Fruit fly (Drosophila melanogaster) whole organism, embryonic: ENCODE data around the gene osp.

Experiments used
- Atf3 ChIP-seq: fragments of 200-800 bp; sonication (Bioruptor generic); optimal IDR thresholded peaks from 3 replicates; lab custom pipeline; 2016; ENCODE audit warnings: missing biosample characterization, missing genetic modification characterization
- CG11723 ChIP-seq: fragments of 200-800 bp; sonication (Bioruptor generic); optimal IDR thresholded peaks from 2 replicates; lab custom pipeline; 2017; ENCODE audit warnings: missing biosample characterization, mild to moderate bottlenecking, missing genetic modification characterization
- CG12391 ChIP-seq: fragments of 200-800 bp; sonication (Bioruptor generic); optimal IDR thresholded peaks from 3 replicates; lab custom pipeline; 2018; ENCODE audit warnings: missing biosample characterization, mild to moderate bottlenecking, missing genetic modification characterization, moderate library complexity
- CG12942 ChIP-seq: fragments of 200-800 bp; sonication (Bioruptor generic); optimal IDR thresholded peaks from 3 replicates; lab custom pipeline; 2016; ENCODE audit warnings: missing biosample characterization, missing genetic modification characterization
- CG17359 ChIP-seq: fragments of 200-800 bp; sonication (Bioruptor generic); optimal IDR thresholded peaks from 3 replicates; lab custom pipeline; 2018; ENCODE audit warnings: missing biosample characterization, mild to moderate bottlenecking, missing genetic modification characterization, moderate library complexity
- CG18262 ChIP-seq: fragments of 200-800 bp; optimal IDR thresholded peaks from 3 replicates; lab custom pipeline; 2019; ENCODE audit warnings: missing biosample characterization, mild to moderate bottlenecking, missing genetic modification characterization, moderate library complexity
- CG2678 ChIP-seq: fragments of 200-800 bp; sonication (Bioruptor generic); optimal IDR thresholded peaks from 3 replicates; lab custom pipeline; 2019; ENCODE audit warnings: missing biosample characterization, mild to moderate bottlenecking, missing genetic modification characterization, moderate library complexity
- CG2712 ChIP-seq: fragments of 200-800 bp; optimal IDR thresholded peaks from 3 replicates; lab custom pipeline; 2019; ENCODE audit warnings: missing biosample characterization, mild to moderate bottlenecking, missing genetic modification characterization, moderate library complexity
- CG30020 ChIP-seq: fragments of 200-800 bp; optimal IDR thresholded peaks from 2 replicates; lab custom pipeline; 2019; ENCODE audit warnings: missing biosample characterization, mild to moderate bottlenecking, missing genetic modification characterization, moderate library complexity
- CG3281 ChIP-seq: fragments of 200-800 bp; sonication (Bioruptor generic); optimal IDR thresholded peaks from 3 replicates; lab custom pipeline; 2017; ENCODE audit warnings: missing biosample characterization, mild to moderate bottlenecking, missing genetic modification characterization
- CG7372 ChIP-seq: fragments of 200-800 bp; sonication (Bioruptor generic); IDR thresholded peaks from 2 replicates; pipeline ENCODE4 v1.3.6; 2022; ENCODE audit warnings: missing biosample characterization, missing genetic modification characterization
- CG7987 ChIP-seq: fragments of 200-800 bp; sonication (Bioruptor generic); optimal IDR thresholded peaks from 2 replicates; lab custom pipeline; 2018; ENCODE audit warnings: missing biosample characterization, mild to moderate bottlenecking, missing genetic modification characterization, moderate library complexity
- CG8281 ChIP-seq: fragments of 200-800 bp; sonication (Bioruptor generic); optimal IDR thresholded peaks from 2 replicates; lab custom pipeline; 2018; ENCODE audit warnings: missing biosample characterization, mild to moderate bottlenecking, missing genetic modification characterization, moderate library complexity
- CG8924 ChIP-seq: fragments of 200-800 bp; optimal IDR thresholded peaks from 3 replicates; lab custom pipeline; 2019; ENCODE audit warnings: missing biosample characterization, mild to moderate bottlenecking, missing genetic modification characterization, moderate library complexity
- CrebB ChIP-seq: fragments of 200-800 bp; sonication (Bioruptor generic); optimal IDR thresholded peaks from 3 replicates; lab custom pipeline; 2018; ENCODE audit warnings: missing biosample characterization, mild to moderate bottlenecking, missing genetic modification characterization
- D19A ChIP-seq: fragments of 200-800 bp; optimal IDR thresholded peaks from 3 replicates; lab custom pipeline; 2019; ENCODE audit warnings: missing biosample characterization, mild to moderate bottlenecking, missing genetic modification characterization, moderate library complexity
- Dip2 ChIP-seq: fragments of 200-800 bp; sonication (Bioruptor generic); IDR thresholded peaks from 2 replicates; pipeline ENCODE4 v1.3.6; 2022; ENCODE audit warnings: missing biosample characterization, missing genetic modification characterization
- Doc3 ChIP-seq: fragments of 200-800 bp; sonication (Bioruptor generic); IDR thresholded peaks from 3 replicates; pipeline ENCODE4 v1.3.6; 2022; ENCODE audit warnings: missing biosample characterization, missing genetic modification characterization; ENCODE audit not compliant: partially characterized antibody
- Drgx ChIP-seq: fragments of 200-800 bp; sonication (Bioruptor generic); IDR thresholded peaks from 2 replicates; pipeline ENCODE4 v1.3.6; 2022; ENCODE audit warnings: missing biosample characterization, missing genetic modification characterization
- Eip74EF ChIP-seq, 2 experiments: fragments of 200-800 bp in 1 of 2; fragments of >200 bp in 1 of 2; sonication (Bioruptor generic) in 1 of 2; optimal IDR thresholded peaks; 2 replicates each; lab custom pipeline; 2017 to 2019; ENCODE audit warnings: missing biosample characterization in 2 of 2, missing genetic modification characterization in 2 of 2, mild to moderate bottlenecking in 1 of 2, moderate library complexity in 1 of 2
- H15 ChIP-seq: fragments of 200-800 bp; sonication (Bioruptor generic); IDR thresholded peaks from 3 replicates; pipeline ENCODE4 v1.3.6; 2022; ENCODE audit warnings: missing biosample characterization, missing genetic modification characterization
- HmgZ ChIP-seq: fragments of 200-800 bp; sonication (Bioruptor generic); optimal IDR thresholded peaks from 2 replicates; lab custom pipeline; 2018; ENCODE audit warnings: missing biosample characterization, mild to moderate bottlenecking, missing genetic modification characterization
- Hmr ChIP-seq: fragments of 200-800 bp; sonication (Bioruptor generic); optimal IDR thresholded peaks from 3 replicates; lab custom pipeline; 2017; ENCODE audit warnings: mild to moderate bottlenecking, missing biosample characterization, missing genetic modification reagents, missing genetic modification characterization
- Hr39 ChIP-seq: fragments of >200 bp; optimal IDR thresholded peaks from 2 replicates; lab custom pipeline; 2017
- Hr78 ChIP-seq, 2 experiments: fragments of 200-800 bp in 1 of 2; fragments of >200 bp in 1 of 2; sonication (Bioruptor generic) in 1 of 2; optimal IDR thresholded peaks; 2 replicates each; lab custom pipeline; 2017 to 2019; ENCODE audit warnings: missing biosample characterization in 2 of 2, missing genetic modification characterization in 2 of 2, mild to moderate bottlenecking in 1 of 2, moderate library complexity in 1 of 2
- Jarid2 ChIP-seq: fragments of 200-800 bp; sonication (Bioruptor generic); optimal IDR thresholded peaks from 3 replicates; lab custom pipeline; 2017; ENCODE audit warnings: mild to moderate bottlenecking, missing biosample characterization, missing genetic modification reagents, missing genetic modification characterization
- MBD-R2 ChIP-seq: fragments of 200-800 bp; sonication (Bioruptor generic); IDR thresholded peaks from 2 replicates; pipeline ENCODE4 v1.3.6; 2022; ENCODE audit warnings: missing biosample characterization, missing genetic modification characterization
- Nf-YA ChIP-seq: fragments of 200-800 bp; sonication (Bioruptor generic); IDR thresholded peaks from 2 replicates; pipeline ENCODE4 v1.3.6; 2022; ENCODE audit warnings: missing biosample characterization, missing genetic modification characterization
- Pdp1 ChIP-seq, 2 experiments: fragments of 200-800 bp; sonication (Bioruptor generic); optimal IDR thresholded peaks; 3 replicates each; lab custom pipeline; 2016; ENCODE audit warnings: missing biosample characterization in 2 of 2, missing genetic modification characterization in 2 of 2, mild to moderate bottlenecking in 1 of 2, moderate library complexity in 1 of 2
- Sox102F ChIP-seq: fragments of 200-800 bp; sonication (Bioruptor generic); optimal IDR thresholded peaks from 2 replicates; lab custom pipeline; 2018; ENCODE audit warnings: missing biosample characterization, mild to moderate bottlenecking, missing genetic modification characterization, moderate library complexity
- Sry-δ ChIP-seq: fragments of 200-800 bp; sonication (Bioruptor generic); optimal IDR thresholded peaks from 2 replicates; lab custom pipeline; 2016; ENCODE audit warnings: missing biosample characterization, missing genetic modification characterization
- TFAM ChIP-seq: fragments of 200-800 bp; sonication (Bioruptor generic); optimal IDR thresholded peaks from 2 replicates; lab custom pipeline; 2017; ENCODE audit warnings: missing biosample characterization, missing genetic modification characterization, inconsistent platforms
- Xrp1 ChIP-seq: fragments of 200-800 bp; sonication (Bioruptor generic); IDR thresholded peaks from 2 replicates; pipeline ENCODE4 v1.3.6; 2022; ENCODE audit warnings: missing biosample characterization, missing genetic modification characterization
- ase ChIP-seq: fragments of 200-800 bp; sonication (Bioruptor generic); IDR thresholded peaks from 3 replicates; pipeline ENCODE4 v1.3.6; 2022; ENCODE audit warnings: missing biosample characterization, missing genetic modification characterization
- ato ChIP-seq: fragments of 200-800 bp; sonication (Bioruptor generic); IDR thresholded peaks from 2 replicates; pipeline ENCODE4 v1.3.6; 2022; ENCODE audit warnings: missing biosample characterization, missing genetic modification characterization; ENCODE audit not compliant: partially characterized antibody
- bab2 ChIP-seq: fragments of 200-800 bp; sonication (Bioruptor generic); optimal IDR thresholded peaks from 2 replicates; lab custom pipeline; 2016; ENCODE audit warnings: missing biosample characterization, missing genetic modification characterization
- bsh ChIP-seq, 2 experiments: fragments of 200-800 bp; sonication (Bioruptor generic); optimal IDR thresholded peaks; 2 replicates each; lab custom pipeline; 2017 to 2018; ENCODE audit warnings: mild to moderate bottlenecking in 2 of 2, missing biosample characterization in 2 of 2, missing genetic modification characterization in 2 of 2, moderate library complexity in 1 of 2
- cad ChIP-seq: fragments of >200 bp; optimal IDR thresholded peaks from 2 replicates; lab custom pipeline; 2017; ENCODE audit warnings: missing biosample characterization, missing genetic modification characterization
- da ChIP-seq: fragments of 200-800 bp; sonication (Bioruptor generic); optimal IDR thresholded peaks from 2 replicates; lab custom pipeline; 2016; ENCODE audit warnings: missing biosample characterization, missing genetic modification characterization
- gem ChIP-seq: fragments of 200-800 bp; sonication (Bioruptor generic); optimal IDR thresholded peaks from 2 replicates; lab custom pipeline; 2019; ENCODE audit warnings: missing biosample characterization, mild to moderate bottlenecking, missing genetic modification characterization, moderate library complexity
- gfzf ChIP-seq: fragments of 200-800 bp; sonication (Bioruptor generic); optimal IDR thresholded peaks from 2 replicates; lab custom pipeline; 2016; ENCODE audit warnings: missing biosample characterization, mild to moderate bottlenecking, missing genetic modification characterization, moderate library complexity
- grau ChIP-seq: fragments of 200-800 bp; optimal IDR thresholded peaks from 3 replicates; lab custom pipeline; 2019; ENCODE audit warnings: missing biosample characterization, mild to moderate bottlenecking, missing genetic modification characterization, moderate library complexity
- jumu ChIP-seq: fragments of 200-800 bp; sonication (Bioruptor generic); optimal IDR thresholded peaks from 3 replicates; lab custom pipeline; 2016; ENCODE audit warnings: missing biosample characterization, missing genetic modification characterization
- kah ChIP-seq: fragments of 200-800 bp; sonication (Bioruptor generic); optimal IDR thresholded peaks from 2 replicates; lab custom pipeline; 2018; ENCODE audit warnings: missing biosample characterization, mild to moderate bottlenecking, missing genetic modification characterization
- lab ChIP-seq: fragments of 200-800 bp; sonication (Bioruptor generic); optimal IDR thresholded peaks from 3 replicates; lab custom pipeline; 2017; ENCODE audit warnings: missing biosample characterization, missing genetic modification characterization, mild to moderate bottlenecking, moderate library complexity, missing genetic modification reagents
- rib ChIP-seq: fragments of 200-800 bp; sonication (Bioruptor generic); IDR thresholded peaks from 2 replicates; pipeline ENCODE4 v1.3.6; 2022; ENCODE audit warnings: missing biosample characterization, missing genetic modification characterization
- ro ChIP-seq: fragments of 200-800 bp; sonication (Bioruptor generic); IDR thresholded peaks from 2 replicates; pipeline ENCODE4 v1.3.6; 2022; ENCODE audit warnings: missing biosample characterization, missing genetic modification characterization
- stc ChIP-seq: fragments of 200-800 bp; sonication (Bioruptor generic); IDR thresholded peaks from 2 replicates; pipeline ENCODE4 v1.3.6; 2022; ENCODE audit warnings: missing biosample characterization, missing genetic modification characterization
- tll ChIP-seq, 2 experiments: fragments of 200-800 bp in 1 of 2; fragments of >200 bp in 1 of 2; sonication (Bioruptor generic) in 1 of 2; optimal IDR thresholded peaks; 2 replicates each; lab custom pipeline; 2017 to 2019; ENCODE audit warnings: missing biosample characterization in 2 of 2, missing genetic modification characterization in 2 of 2, mild to moderate bottlenecking in 1 of 2, moderate library complexity in 1 of 2
- unpg ChIP-seq: fragments of 200-800 bp; sonication (Bioruptor generic); optimal IDR thresholded peaks from 3 replicates; lab custom pipeline; 2018; ENCODE audit warnings: missing biosample characterization, mild to moderate bottlenecking, missing genetic modification characterization, moderate library complexity

Gene osp

dm6 chr2L:14697938-14698337 is 8.8 kb upstream of the osp start (continued):
- TF ChIP-seq CG8281 (tag; lab: Kevin White, UChicago), result peak; percentile 49
- peak; percentile 3 for TF ChIP-seq D19A (tag; lab: Kevin White, UChicago)
- no peak for TF ChIP-seq Jarid2 (GFP tag; lab: Kevin White, UChicago)
- TF ChIP-seq Dip2 (GFP tag; lab: Robert Waterston, UW), result no peak
- TF ChIP-seq tll (GFP tag; optimal IDR thresholded peaks at IDR 0.05; lab: Kevin White, UChicago), result no peak
- TF ChIP-seq gfzf, result no peak
- no peak for TF ChIP-seq Hr78 (GFP tag; optimal IDR thresholded peaks at IDR 0.05; lab: Kevin White, UChicago)
- peak; percentile 24 for TF ChIP-seq CG2712
- no peak for TF ChIP-seq da (GFP tag; lab: Kevin White, UChicago)
- TF ChIP-seq lab (GFP tag; lab: Kevin White, UChicago), result peak; percentile 15
- peak; percentile 40; the same call in 1 of the 2 replicates for TF ChIP-seq stc (GFP tag; lab: Robert Waterston, UW)
- no peak for TF ChIP-seq ato (GFP tag; lab: Robert Waterston, UW)
- TF ChIP-seq CG18262 (tag; lab: Kevin White, UChicago), result peak; percentile 6
- peak in 1 of 2 experiments; percentile 15 for TF ChIP-seq bsh (GFP tag; optimal IDR thresholded peaks at IDR 0.05; lab: Kevin White, UChicago)
- no peak for TF ChIP-seq Hmr (GFP tag; lab: Kevin White, UChicago)
- no peak for TF ChIP-seq CG30020 (tag; lab: Kevin White, UChicago)
- no peak for TF ChIP-seq Xrp1
- no peak for TF ChIP-seq cad (GFP tag; lab: Kevin White, UChicago)
- TF ChIP-seq CG17359 (tag; lab: Kevin White, UChicago), result peak; percentile 9
- no peak for TF ChIP-seq ase (GFP tag; lab: Robert Waterston, UW)
- peak; percentile 52 for TF ChIP-seq gem
- no peak for TF ChIP-seq CG7372
- no peak for TF ChIP-seq Sry-δ (GFP tag; lab: Kevin White, UChicago)
- no peak for TF ChIP-seq kah (GFP tag; lab: Kevin White, UChicago)
- no peak for TF ChIP-seq CrebB
- TF ChIP-seq rib, result no peak
- 0 out of 2 replicates have a peak, but pooled peaks have one; percentile 8 for TF ChIP-seq Drgx (GFP tag; lab: Robert Waterston, UW)
- no peak for TF ChIP-seq Nf-YA (GFP tag; lab: Robert Waterston, UW)
- no peak for TF ChIP-seq MBD-R2 (GFP tag; lab: Robert Waterston, UW)
- TF ChIP-seq Eip74EF (GFP tag; optimal IDR thresholded peaks at IDR 0.05; lab: Kevin White, UChicago), result peak in 1 of 2 experiments; percentile 40
- TF ChIP-seq HmgZ, result no peak
- TF ChIP-seq Pdp1 (GFP tag; optimal IDR thresholded peaks at IDR 0.05; lab: Kevin White, UChicago), result no peak
- TF ChIP-seq bab2 (GFP tag; lab: Kevin White, UChicago), result no peak
- no peak for TF ChIP-seq CG11723 (GFP tag; lab: Kevin White, UChicago)
- no peak for TF ChIP-seq Doc3 (GFP tag; lab: Robert Waterston, UW)
- TF ChIP-seq Atf3 (GFP tag; lab: Kevin White, UChicago), result no peak
- peak; percentile 47 for TF ChIP-seq grau (tag; lab: Kevin White, UChicago)
- TF ChIP-seq TFAM (GFP tag; lab: Kevin White, UChicago), result no peak
- TF ChIP-seq CG2678 (tag; lab: Kevin White, UChicago), result peak; percentile 38
- peak; percentile 24 for TF ChIP-seq unpg (GFP tag; lab: Kevin White, UChicago)
- no peak for TF ChIP-seq CG8924
- TF ChIP-seq jumu (GFP tag; lab: Kevin White, UChicago), result no peak
- no peak for TF ChIP-seq CG7987 (GFP tag; lab: Kevin White, UChicago)
- TF ChIP-seq ro, result no peak
- peak; percentile 6 for TF ChIP-seq CG12391 (tag; lab: Kevin White, UChicago)
- TF ChIP-seq Hr39 (lab: Kevin White, UChicago), result no peak
- TF ChIP-seq Sox102F (GFP tag; lab: Kevin White, UChicago), result peak; percentile 31
- TF ChIP-seq CG12942 (GFP tag; lab: Kevin White, UChicago), result no peak
- no peak for TF ChIP-seq H15 (GFP tag; lab: Robert Waterston, UW)
- no peak for TF ChIP-seq CG3281 (GFP tag; lab: Kevin White, UChicago)
